Worm (Caenorhabditis elegans): ENCODE data around the gene ZK546.2.

- TF ChIP-seq ztf-23 (GFP tag; IDR thresholded peaks at IDR 0.05) (no peak), ref-1 (GFP tag; conservative IDR thresholded peaks at IDR 0.05) (no peak), flt-1 (GFP tag; IDR thresholded peaks at IDR 0.05) (no peak), cog-1 (tag; optimal IDR thresholded peaks at IDR 0.05) (no peak)
These were observed 21.8 kb downstream of the ZK546.2 start for ce11 chrII:4967636-4968035.

Data from whole organism, midembryonic.